Fruit fly (Drosophila melanogaster) whole organism, embryonic: ENCODE data around the gene CG14227.

Experiments
- ATbp ChIP-seq: fragments of 200-800 bp; sonication (Bioruptor generic); optimal IDR thresholded peaks from 2 replicates; lab custom pipeline; 2017; ENCODE audit warnings: missing biosample characterization, mild to moderate bottlenecking, missing genetic modification characterization, missing genetic modification reagents
- Abd-B ChIP-seq: fragments of 200-800 bp; sonication (Bioruptor generic); optimal IDR thresholded peaks from 2 replicates; lab custom pipeline; 2018; ENCODE audit warnings: missing biosample characterization, mild to moderate bottlenecking, missing genetic modification characterization, moderate library complexity
- B-H1 ChIP-seq: fragments of 200-800 bp; sonication (Bioruptor generic); IDR thresholded peaks from 3 replicates; pipeline ENCODE4 v1.3.6; 2022; ENCODE audit warnings: missing biosample characterization, missing genetic modification characterization
- Bdp1 ChIP-seq: fragments of 200-800 bp; sonication (Bioruptor generic); optimal IDR thresholded peaks from 3 replicates; lab custom pipeline; 2016; ENCODE audit warnings: missing biosample characterization, missing genetic modification characterization
- BtbVII ChIP-seq: fragments of 200-800 bp; sonication (Bioruptor generic); optimal IDR thresholded peaks from 3 replicates; lab custom pipeline; 2017; ENCODE audit warnings: missing biosample characterization, mild to moderate bottlenecking, missing genetic modification characterization
- CG10274 ChIP-seq: fragments of 200-800 bp; sonication (Bioruptor generic); optimal IDR thresholded peaks from 3 replicates; lab custom pipeline; 2017; ENCODE audit warnings: missing biosample characterization, mild to moderate bottlenecking, missing genetic modification characterization
- CG11085 ChIP-seq: fragments of 200-800 bp; sonication (Bioruptor generic); IDR thresholded peaks from 2 replicates; pipeline ENCODE4 v1.3.6; 2022; ENCODE audit warnings: missing biosample characterization, missing genetic modification characterization
- CG11695 ChIP-seq: fragments of 200-800 bp; sonication (Bioruptor generic); IDR thresholded peaks from 3 replicates; pipeline ENCODE4 v1.3.6; 2022; ENCODE audit warnings: missing biosample characterization, missing genetic modification characterization
- CG12155 ChIP-seq: fragments of 200-800 bp; sonication (Bioruptor generic); optimal IDR thresholded peaks from 3 replicates; lab custom pipeline; 2016; ENCODE audit warnings: missing biosample characterization, missing genetic modification characterization
- CG1233 ChIP-seq: fragments of 200-800 bp; sonication (Bioruptor generic); optimal IDR thresholded peaks from 4 replicates; lab custom pipeline; 2018; ENCODE audit warnings: missing biosample characterization, mild to moderate bottlenecking, missing genetic modification characterization
- CG3838 ChIP-seq: fragments of 200-800 bp; sonication (Bioruptor generic); optimal IDR thresholded peaks from 3 replicates; lab custom pipeline; 2016; ENCODE audit warnings: missing biosample characterization, missing genetic modification characterization
- CG7357 ChIP-seq: fragments of 200-800 bp; sonication (Bioruptor generic); IDR thresholded peaks from 3 replicates; pipeline ENCODE4 v1.3.6; 2022; ENCODE audit warnings: missing biosample characterization, missing genetic modification characterization
- CG8290 ChIP-seq, 3 experiments: fragments of 200-800 bp; sonication (Bioruptor generic); optimal IDR thresholded peaks; 2 replicates each; lab custom pipeline; 2016 to 2019; ENCODE audit warnings: missing biosample characterization in 3 of 3, missing genetic modification characterization in 3 of 3, mild to moderate bottlenecking in 2 of 3, moderate library complexity in 1 of 3
- CG8359 ChIP-seq: fragments of 200-800 bp; sonication (Bioruptor generic); optimal IDR thresholded peaks from 2 replicates; lab custom pipeline; 2017; ENCODE audit warnings: missing biosample characterization, mild to moderate bottlenecking, missing genetic modification characterization, borderline replicate concordance
- CoRest ChIP-seq: fragments of 200-800 bp; sonication (Bioruptor generic); optimal IDR thresholded peaks from 3 replicates; lab custom pipeline; 2018; ENCODE audit warnings: missing biosample characterization, mild to moderate bottlenecking, missing genetic modification characterization, moderate library complexity
- Dll ChIP-seq: fragments of 200-800 bp; sonication (Bioruptor generic); IDR thresholded peaks from 4 replicates; pipeline ENCODE4 v1.3.6; 2022; ENCODE audit warnings: missing biosample characterization, missing genetic modification characterization; ENCODE audit not compliant: partially characterized antibody
- Dp ChIP-seq: fragments of 200-800 bp; sonication (Bioruptor generic); optimal IDR thresholded peaks from 2 replicates; lab custom pipeline; 2018; ENCODE audit warnings: missing biosample characterization, mild to moderate bottlenecking, missing genetic modification characterization, moderate library complexity
- Dref ChIP-seq: fragments of 200-800 bp; sonication (Bioruptor generic); IDR thresholded peaks from 2 replicates; pipeline ENCODE4 v1.3.6; 2022; ENCODE audit warnings: missing biosample characterization, missing genetic modification characterization
- ERR ChIP-seq: fragments of 200-800 bp; sonication (Bioruptor generic); optimal IDR thresholded peaks from 2 replicates; lab custom pipeline; 2016; ENCODE audit warnings: missing biosample characterization, missing genetic modification characterization
- HHEX ChIP-seq: fragments of 200-800 bp; sonication (Bioruptor generic); optimal IDR thresholded peaks from 3 replicates; lab custom pipeline; 2017; ENCODE audit warnings: missing biosample characterization, mild to moderate bottlenecking, missing genetic modification characterization, missing genetic modification reagents
- Hey ChIP-seq: fragments of 200-800 bp; sonication (Bioruptor generic); optimal IDR thresholded peaks from 3 replicates; lab custom pipeline; 2018; ENCODE audit warnings: missing biosample characterization, mild to moderate bottlenecking, missing genetic modification characterization
- Lpt ChIP-seq: fragments of >200 bp; optimal IDR thresholded peaks from 2 replicates; lab custom pipeline; 2018; ENCODE audit warnings: missing biosample characterization, missing genetic modification characterization
- Side ChIP-seq: fragments of 200-800 bp; sonication (Bioruptor generic); optimal IDR thresholded peaks from 2 replicates; lab custom pipeline; 2016; ENCODE audit warnings: missing biosample characterization, missing genetic modification characterization
- Sin3A ChIP-seq: fragments of >200 bp; optimal IDR thresholded peaks from 2 replicates; lab custom pipeline; 2018
- Vsx1 ChIP-seq: fragments of 200-800 bp; sonication (Bioruptor generic); optimal IDR thresholded peaks from 2 replicates; lab custom pipeline; 2017; ENCODE audit warnings: missing biosample characterization, mild to moderate bottlenecking, missing genetic modification characterization, missing genetic modification reagents
- YL-1 ChIP-seq: fragments of 200-800 bp; sonication (Bioruptor generic); optimal IDR thresholded peaks from 3 replicates; lab custom pipeline; 2017; ENCODE audit warnings: missing biosample characterization, mild to moderate bottlenecking, missing genetic modification characterization
- aop ChIP-seq: fragments of 200-800 bp; sonication (Bioruptor generic); IDR thresholded peaks from 2 replicates; pipeline ENCODE4 v1.3.6; 2022; ENCODE audit warnings: missing biosample characterization, missing genetic modification characterization
- bowl ChIP-seq: fragments of 200-800 bp; sonication (Bioruptor generic); IDR thresholded peaks from 2 replicates; pipeline ENCODE4 v1.3.6; 2022; ENCODE audit warnings: missing biosample characterization, missing genetic modification characterization
- cas ChIP-seq: fragments of 200-800 bp; sonication (Bioruptor generic); IDR thresholded peaks from 2 replicates; pipeline ENCODE4 v1.3.6; 2022; ENCODE audit warnings: missing biosample characterization, missing genetic modification characterization
- cato ChIP-seq: fragments of 200-800 bp; sonication (Bioruptor generic); optimal IDR thresholded peaks from 2 replicates; lab custom pipeline; 2016; ENCODE audit warnings: missing biosample characterization, missing genetic modification characterization, borderline replicate concordance
- fru ChIP-seq: fragments of >200 bp; optimal IDR thresholded peaks from 2 replicates; lab custom pipeline; 2017
- fu2 ChIP-seq: fragments of 200-800 bp; sonication (Bioruptor generic); optimal IDR thresholded peaks from 2 replicates; lab custom pipeline; 2016; ENCODE audit warnings: missing biosample characterization, missing genetic modification characterization
- gem ChIP-seq: fragments of 200-800 bp; sonication (Bioruptor generic); optimal IDR thresholded peaks from 2 replicates; lab custom pipeline; 2019; ENCODE audit warnings: missing biosample characterization, mild to moderate bottlenecking, missing genetic modification characterization, moderate library complexity
- hb ChIP-seq: fragments of 200-800 bp; sonication (Bioruptor generic); IDR thresholded peaks from 3 replicates; pipeline ENCODE4 v1.3.6; 2022; ENCODE audit warnings: missing biosample characterization, missing genetic modification characterization; ENCODE audit not compliant: partially characterized antibody
- hbn ChIP-seq: fragments of 200-800 bp; sonication (Bioruptor generic); IDR thresholded peaks from 2 replicates; pipeline ENCODE4 v1.3.6; 2022; ENCODE audit warnings: missing biosample characterization, missing genetic modification characterization; ENCODE audit not compliant: partially characterized antibody
- hkb ChIP-seq, 2 experiments: fragments of 200-800 bp in 1 of 2; fragments of >200 bp in 1 of 2; sonication (Bioruptor generic) in 1 of 2; IDR thresholded peaks in 1 of 2; optimal IDR thresholded peaks in 1 of 2; 2 replicates each; pipeline versions ENCODE4 v1.3.6 to Lab custom; 2017 to 2022; ENCODE audit warnings: missing biosample characterization in 1 of 2, missing genetic modification characterization in 1 of 2
- ind ChIP-seq: fragments of 200-800 bp; sonication (Bioruptor generic); optimal IDR thresholded peaks from 3 replicates; lab custom pipeline; 2016; ENCODE audit warnings: missing biosample characterization, missing genetic modification characterization
- jumu ChIP-seq: fragments of 200-800 bp; sonication (Bioruptor generic); optimal IDR thresholded peaks from 3 replicates; lab custom pipeline; 2016; ENCODE audit warnings: missing biosample characterization, missing genetic modification characterization
- knrl ChIP-seq: fragments of 200-800 bp; sonication (Bioruptor generic); IDR thresholded peaks from 3 replicates; pipeline ENCODE4 v1.3.6; 2022; ENCODE audit warnings: missing biosample characterization, missing genetic modification characterization; ENCODE audit not compliant: partially characterized antibody
- mam ChIP-seq: fragments of 200-800 bp; sonication (Bioruptor generic); optimal IDR thresholded peaks from 3 replicates; lab custom pipeline; 2016; ENCODE audit warnings: missing biosample characterization, missing genetic modification characterization
- nmo ChIP-seq: fragments of 200-800 bp; sonication (Bioruptor generic); optimal IDR thresholded peaks from 2 replicates; lab custom pipeline; 2018; ENCODE audit warnings: missing biosample characterization, mild to moderate bottlenecking, missing genetic modification characterization, moderate library complexity
- pfk ChIP-seq: fragments of 200-800 bp; sonication (Bioruptor generic); optimal IDR thresholded peaks from 2 replicates; lab custom pipeline; 2018; ENCODE audit warnings: missing biosample characterization, mild to moderate bottlenecking, missing genetic modification characterization, moderate library complexity
- psq ChIP-seq: fragments of 200-800 bp; sonication (Bioruptor generic); optimal IDR thresholded peaks from 2 replicates; lab custom pipeline; 2017; ENCODE audit warnings: missing biosample characterization, missing genetic modification characterization
- row ChIP-seq: fragments of 200-800 bp; sonication (Bioruptor generic); IDR thresholded peaks from 3 replicates; pipeline ENCODE4 v1.3.6; 2022; ENCODE audit warnings: missing biosample characterization, missing genetic modification characterization
- sens ChIP-seq: fragments of 200-800 bp; sonication (Bioruptor generic); peaks from one replicate; lab custom pipeline; 2016; ENCODE audit warnings: missing biosample characterization, missing genetic modification characterization
- sim ChIP-seq: fragments of 200-800 bp; sonication (Bioruptor generic); IDR thresholded peaks from 2 replicates; pipeline ENCODE4 v1.3.6; 2022; ENCODE audit warnings: missing biosample characterization, missing genetic modification characterization
- ssp ChIP-seq: fragments of 200-800 bp; sonication (Bioruptor generic); IDR thresholded peaks from 2 replicates; pipeline ENCODE4 v1.3.6; 2022; ENCODE audit warnings: missing biosample characterization, missing genetic modification characterization
- tio ChIP-seq: fragments of 200-800 bp; sonication (Bioruptor generic); optimal IDR thresholded peaks from 2 replicates; lab custom pipeline; 2017; ENCODE audit warnings: missing biosample characterization, missing genetic modification characterization, inconsistent platforms
- twi ChIP-seq: fragments of 200-800 bp; optimal IDR thresholded peaks from 2 replicates; lab custom pipeline; 2019; ENCODE audit warnings: missing biosample characterization, mild to moderate bottlenecking, missing genetic modification characterization, moderate library complexity
- unc-4 ChIP-seq: fragments of 200-800 bp; sonication (Bioruptor generic); IDR thresholded peaks from 2 replicates; pipeline ENCODE4 v1.3.6; 2022; ENCODE audit warnings: missing biosample characterization, missing genetic modification characterization; ENCODE audit not compliant: partially characterized antibody
- zf30C ChIP-seq: fragments of 200-800 bp; sonication (Bioruptor generic); optimal IDR thresholded peaks from 3 replicates; lab custom pipeline; 2018; ENCODE audit warnings: missing biosample characterization, mild to moderate bottlenecking, missing genetic modification characterization

Gene CG14227

DNA sequence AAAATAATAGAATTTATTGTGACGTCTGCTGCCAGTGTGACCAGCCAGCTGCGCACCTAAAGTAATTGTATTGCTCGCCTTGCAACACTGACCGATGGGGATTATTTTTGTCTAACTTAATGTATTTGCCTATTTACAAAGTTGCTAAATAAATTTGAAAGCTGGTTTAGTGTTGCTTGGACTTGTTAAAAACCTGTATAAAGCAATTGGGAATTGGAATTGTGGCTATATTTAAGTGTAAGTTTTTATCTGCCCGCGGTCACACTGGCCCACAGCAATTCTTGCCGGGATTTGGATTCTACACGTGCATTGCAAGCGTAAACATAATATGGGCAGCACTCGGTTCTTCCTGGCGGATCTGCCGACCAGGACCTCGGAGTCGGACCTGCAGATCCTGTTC is 15.3 kb upstream of the CG14227 start, which contains the start of the genes CG14230 and CG14232 (continued):
- TF ChIP-seq CG8359 (GFP tag; lab: Kevin White, UChicago) (no peak), fu2 (GFP tag; lab: Kevin White, UChicago) (no peak), row (GFP tag; lab: Robert Waterston, UW) (0 out of 3 replicates have a peak, but pooled peaks have one; percentile 21), ssp (GFP tag; lab: Robert Waterston, UW) (no peak), bowl (GFP tag; lab: Robert Waterston, UW) (no peak), sim (no peak), Abd-B (GFP tag; lab: Kevin White, UChicago) (peak; percentile 61), hbn (GFP tag; lab: Robert Waterston, UW) (peak; percentile 30; the same call in 1 of the 2 replicates), ATbp (GFP tag; lab: Kevin White, UChicago) (no peak), knrl (GFP tag; lab: Robert Waterston, UW) (0 out of 3 replicates have a peak, but pooled peaks have one; percentile 39), Lpt (no peak), cas (GFP tag; lab: Robert Waterston, UW) (no peak), CG3838 (GFP tag; lab: Kevin White, UChicago) (no peak), Dref (GFP tag; lab: Robert Waterston, UW) (no peak), psq (GFP tag; lab: Kevin White, UChicago) (no peak), Dp (GFP tag; lab: Kevin White, UChicago) (peak; percentile 34), BtbVII (no peak), gem (no peak), fru (lab: Kevin White, UChicago) (no peak), aop (GFP tag; lab: Robert Waterston, UW) (no peak), twi (tag; lab: Kevin White, UChicago) (no peak), CG8290 (GFP tag; optimal IDR thresholded peaks at IDR 0.05; lab: Kevin White, UChicago) (peak; percentile 1), CG8290 (tag; optimal IDR thresholded peaks at IDR 0.05; lab: Kevin White, UChicago) (no peak), Dll (GFP tag; lab: Robert Waterston, UW) (0 out of 4 replicates have a peak, but pooled peaks have one; percentile 42), mam (GFP tag; lab: Kevin White, UChicago) (no peak), hkb (optimal IDR thresholded peaks at IDR 0.05; lab: Kevin White, UChicago) (no peak), hkb (GFP tag; IDR thresholded peaks at IDR 0.05; lab: Robert Waterston, UW) (no peak), CG12155 (GFP tag; lab: Kevin White, UChicago) (no peak), CG1233 (GFP tag; lab: Kevin White, UChicago) (no peak), CoRest (tag; lab: Kevin White, UChicago) (no peak), CG11695 (GFP tag; lab: Robert Waterston, UW) (no peak), Bdp1 (no peak), tio (GFP tag; lab: Kevin White, UChicago) (no peak), YL-1 (GFP tag; lab: Kevin White, UChicago) (peak; percentile 87), cato (GFP tag; lab: Kevin White, UChicago) (no peak), pfk (no peak), sens (GFP tag; lab: Kevin White, UChicago) (peak; percentile 66), zf30C (GFP tag; lab: Kevin White, UChicago) (no peak), Hey (tag; lab: Kevin White, UChicago) (no peak), ind (GFP tag; lab: Kevin White, UChicago) (no peak), ERR (no peak), hb (GFP tag; lab: Robert Waterston, UW) (no peak), Vsx1 (no peak), CG11085 (GFP tag; lab: Robert Waterston, UW) (no peak), Sin3A (lab: Kevin White, UChicago) (peak; percentile 84), nmo (GFP tag; lab: Kevin White, UChicago) (peak; percentile 44), B-H1 (GFP tag; lab: Robert Waterston, UW) (no peak), HHEX (GFP tag; lab: Kevin White, UChicago) (no peak), jumu (GFP tag; lab: Kevin White, UChicago) (no peak), CG7357 (no peak), CG10274 (GFP tag; lab: Kevin White, UChicago) (no peak), unc-4 (GFP tag; lab: Robert Waterston, UW) (0 out of 2 replicates have a peak, but pooled peaks have one; percentile 15), Side (no peak)
